Worm (Caenorhabditis elegans) whole organism, late embryonic: Measurements from ENCODE around the gene Y58A7A.1.

Source experiments
- C08G9.2 ChIP-seq: sonication (generic microtip); optimal IDR thresholded peaks from 2 replicates; lab custom pipeline; 2016; ENCODE audit warnings: mild to moderate bottlenecking, missing genetic modification characterization, moderate library complexity, missing compliant biosample characterization
- C38D4.7 ChIP-seq: fragments of 200-800 bp; sonication (Bioruptor generic); optimal IDR thresholded peaks from 2 replicates; lab custom pipeline; 2018; ENCODE audit warnings: mild to moderate bottlenecking, missing genetic modification characterization, moderate library complexity, missing compliant biosample characterization
- K09A11.1 ChIP-seq: sonication (generic microtip); optimal IDR thresholded peaks from 2 replicates; lab custom pipeline; 2017; ENCODE audit warnings: antibody characterized with exemption, mild to moderate bottlenecking, missing genetic modification characterization, missing compliant biosample characterization; ENCODE audit not compliant: insufficient read depth
- T23F11.4 ChIP-seq: fragments of 200-800 bp; sonication (Bioruptor generic); optimal IDR thresholded peaks from 2 replicates; lab custom pipeline; 2018; ENCODE audit warnings: mild to moderate bottlenecking, missing genetic modification characterization, missing compliant biosample characterization
- ceh-2 ChIP-seq: sonication (generic microtip); optimal IDR thresholded peaks from 2 replicates; lab custom pipeline; 2016; ENCODE audit warnings: missing genotype, missing genetic modification characterization, missing compliant biosample characterization
- ceh-22 ChIP-seq: sonication (generic microtip); optimal IDR thresholded peaks from 2 replicates; lab custom pipeline; 2017; ENCODE audit warnings: missing biosample characterization, missing genetic modification characterization
- ceh-34 ChIP-seq: sonication (generic microtip); optimal IDR thresholded peaks from 2 replicates; lab custom pipeline; 2016; ENCODE audit warnings: mild to moderate bottlenecking, missing genetic modification characterization, missing compliant biosample characterization
- ceh-45 ChIP-seq: fragments of 200-800 bp; sonication (Bioruptor generic); IDR thresholded peaks from 2 replicates; pipeline ENCODE4 v1.3.6; 2022; ENCODE audit warnings: missing genetic modification reagents, missing genetic modification characterization, missing compliant biosample characterization
- ceh-48 ChIP-seq: sonication (generic microtip); optimal IDR thresholded peaks from 2 replicates; lab custom pipeline; 2016; ENCODE audit warnings: missing genetic modification characterization, inconsistent platforms, missing compliant biosample characterization
- ceh-6 ChIP-seq: fragments of 200-800 bp; sonication (Bioruptor generic); optimal IDR thresholded peaks from 2 replicates; lab custom pipeline; 2018; ENCODE audit warnings: mild to moderate bottlenecking, missing genetic modification characterization, missing compliant biosample characterization
- ceh-9 ChIP-seq: sonication (generic microtip); optimal IDR thresholded peaks from 2 replicates; lab custom pipeline; 2016; ENCODE audit warnings: mild to moderate bottlenecking, missing genetic modification characterization, inconsistent platforms, missing compliant biosample characterization
- che-1 ChIP-seq: sonication (generic microtip); optimal IDR thresholded peaks from 2 replicates; lab custom pipeline; 2016; ENCODE audit warnings: mild to moderate bottlenecking, missing genetic modification characterization, missing compliant biosample characterization
- dmd-4 ChIP-seq: sonication (generic microtip); optimal IDR thresholded peaks from 2 replicates; lab custom pipeline; 2016; ENCODE audit warnings: borderline replicate concordance, missing genetic modification characterization, missing compliant biosample characterization
- ets-4 ChIP-seq: sonication (generic microtip); optimal IDR thresholded peaks from 2 replicates; lab custom pipeline; 2016; ENCODE audit warnings: missing genetic modification characterization, missing compliant biosample characterization
- fax-1 ChIP-seq: sonication (generic microtip); optimal IDR thresholded peaks from 2 replicates; lab custom pipeline; 2016; ENCODE audit warnings: missing genotype, missing genetic modification characterization, missing compliant biosample characterization
- fkh-10 ChIP-seq: fragments of 150-350 bp; optimal IDR thresholded peaks from 2 replicates; lab custom pipeline; 2014; ENCODE audit warnings: missing biosample characterization, missing genetic modification reagents, missing genetic modification characterization
- fkh-6 ChIP-seq: sonication (generic microtip); optimal IDR thresholded peaks from 2 replicates; lab custom pipeline; 2016; ENCODE audit warnings: missing genetic modification characterization, missing compliant biosample characterization
- hlh-13 ChIP-seq: fragments of 200-800 bp; sonication (Bioruptor generic); optimal IDR thresholded peaks from 2 replicates; lab custom pipeline; 2018; ENCODE audit warnings: mild to moderate bottlenecking, missing genetic modification characterization, missing compliant biosample characterization
- hlh-6 ChIP-seq: sonication (generic microtip); optimal IDR thresholded peaks from 2 replicates; lab custom pipeline; 2016; ENCODE audit warnings: missing genotype, missing genetic modification characterization, missing compliant biosample characterization
- hlh-8 ChIP-seq: sonication (generic microtip); optimal IDR thresholded peaks from 2 replicates; lab custom pipeline; 2016; ENCODE audit warnings: missing genotype, missing genetic modification characterization, missing compliant biosample characterization
- lin-11 ChIP-seq: fragments of 200-800 bp; sonication (Bioruptor generic); optimal IDR thresholded peaks from 2 replicates; lab custom pipeline; 2018; ENCODE audit warnings: mild to moderate bottlenecking, missing genetic modification characterization, missing compliant biosample characterization
- mec-3 ChIP-seq: sonication (generic microtip); optimal IDR thresholded peaks from 2 replicates; lab custom pipeline; 2016; ENCODE audit warnings: borderline replicate concordance, missing genetic modification characterization, missing compliant biosample characterization
- pag-3 ChIP-seq: sonication (generic microtip); optimal IDR thresholded peaks from 2 replicates; lab custom pipeline; 2016; ENCODE audit warnings: missing compliant biosample characterization, missing genetic modification characterization, borderline replicate concordance
- pha-2 ChIP-seq: sonication (generic microtip); optimal IDR thresholded peaks from 2 replicates; lab custom pipeline; 2017; ENCODE audit warnings: mild to moderate bottlenecking, missing genetic modification characterization, missing compliant biosample characterization
- pqm-1 ChIP-seq: sonication (generic microtip); optimal IDR thresholded peaks from 2 replicates; lab custom pipeline; 2016; ENCODE audit warnings: missing genetic modification characterization, missing compliant biosample characterization
- pros-1 ChIP-seq: fragments of 150-350 bp; optimal IDR thresholded peaks from 2 replicates; lab custom pipeline; 2014; ENCODE audit warnings: missing biosample characterization, missing genetic modification reagents, missing genetic modification characterization
- syd-9 ChIP-seq: sonication (generic microtip); optimal IDR thresholded peaks from 2 replicates; lab custom pipeline; 2016; ENCODE audit warnings: mild to moderate bottlenecking, missing genetic modification characterization, moderate library complexity, missing compliant biosample characterization
- tbx-2 ChIP-seq: sonication (generic microtip); optimal IDR thresholded peaks from 2 replicates; lab custom pipeline; 2016; ENCODE audit warnings: missing genetic modification characterization, missing compliant biosample characterization
- tbx-7 ChIP-seq: sonication (generic microtip); optimal IDR thresholded peaks from 2 replicates; lab custom pipeline; 2016; ENCODE audit warnings: missing genotype, missing genetic modification characterization, missing compliant biosample characterization
- unc-3 ChIP-seq, 2 experiments: fragments of 200-800 bp in 1 of 2; sonication (Bioruptor generic) in 1 of 2; sonication (generic microtip) in 1 of 2; conservative IDR thresholded peaks in 1 of 2; optimal IDR thresholded peaks in 1 of 2; 2 replicates each; pipeline versions ENCODE4 v1.3.6 to Lab custom; 2016 to 2022; ENCODE audit warnings: missing compliant biosample characterization in 2 of 2, missing genetic modification characterization in 2 of 2, missing genetic modification reagents in 1 of 2
- unc-86 ChIP-seq: sonication (generic microtip); optimal IDR thresholded peaks from 2 replicates; lab custom pipeline; 2016; ENCODE audit warnings: missing genetic modification characterization, missing compliant biosample characterization
- zip-5 ChIP-seq: sonication (generic microtip); optimal IDR thresholded peaks from 2 replicates; lab custom pipeline; 2016; ENCODE audit warnings: missing genetic modification characterization, missing compliant biosample characterization
- ztf-16 ChIP-seq: sonication (generic microtip); optimal IDR thresholded peaks from 2 replicates; lab custom pipeline; 2017; ENCODE audit warnings: missing genetic modification characterization, missing compliant biosample characterization

Gene Y58A7A.1

DNA sequence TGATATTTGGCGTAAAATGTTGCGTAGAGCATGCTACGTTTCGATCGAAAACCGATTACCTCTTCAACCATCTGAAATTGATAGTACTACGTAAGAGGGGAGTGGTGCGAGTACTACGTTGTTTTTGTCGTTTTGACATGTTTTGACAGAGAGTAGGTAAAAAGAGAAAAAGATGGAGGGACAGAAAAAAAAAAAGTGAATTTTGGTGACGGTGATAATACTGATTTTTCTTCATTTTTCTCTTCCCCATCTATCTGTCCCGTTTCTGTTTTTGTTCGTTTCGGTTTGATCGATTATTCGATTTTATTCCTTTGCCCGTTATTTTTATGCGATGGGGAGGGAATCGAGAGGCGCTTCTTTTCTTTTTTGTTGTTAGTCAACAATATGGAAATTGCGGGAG is 28.4 kb downstream of the Y58A7A.1 start, which contains the start of gene K11D12.8:
Gene K11D12.8 (minus strand): TSS at position 77 of the 400 bp plus-strand sequence.
- TF ChIP-seq ceh-48 (tag; lab: Kevin White, UChicago), result no peak
- TF ChIP-seq ceh-2 (tag; lab: Kevin White, UChicago), result no peak
- no peak for TF ChIP-seq syd-9
- no peak for TF ChIP-seq ets-4 (tag; lab: Kevin White, UChicago)
- TF ChIP-seq fax-1 (tag; lab: Kevin White, UChicago), result no peak

DNA sequence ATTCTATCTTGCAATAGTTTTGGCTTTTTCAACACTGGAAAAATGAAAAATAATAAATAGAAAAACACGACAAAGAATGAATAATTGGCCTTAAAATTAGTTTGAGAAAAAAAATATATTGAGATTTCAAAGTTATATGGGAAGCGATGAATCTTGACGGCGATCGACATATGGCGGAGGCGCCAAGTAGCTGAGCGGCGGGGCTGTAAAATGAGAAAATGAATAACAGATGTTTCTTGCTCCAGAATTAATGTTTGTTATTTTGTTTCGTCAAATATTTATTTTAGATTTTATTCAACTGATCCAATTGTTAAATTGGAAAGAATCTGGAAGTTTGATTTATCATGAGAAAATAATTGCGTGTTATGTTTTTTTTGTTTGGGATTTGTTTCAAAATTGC is 29.8 kb downstream of the Y58A7A.1 start, which contains the start of gene K11D12.11:
Gene K11D12.11 (minus strand): TSS at position 42 of the 400 bp plus-strand sequence.
- TF ChIP-seq hlh-8 (tag; lab: Kevin White, UChicago) (peak; percentile 75), pha-2 (tag; lab: Kevin White, UChicago) (no peak)

DNA sequence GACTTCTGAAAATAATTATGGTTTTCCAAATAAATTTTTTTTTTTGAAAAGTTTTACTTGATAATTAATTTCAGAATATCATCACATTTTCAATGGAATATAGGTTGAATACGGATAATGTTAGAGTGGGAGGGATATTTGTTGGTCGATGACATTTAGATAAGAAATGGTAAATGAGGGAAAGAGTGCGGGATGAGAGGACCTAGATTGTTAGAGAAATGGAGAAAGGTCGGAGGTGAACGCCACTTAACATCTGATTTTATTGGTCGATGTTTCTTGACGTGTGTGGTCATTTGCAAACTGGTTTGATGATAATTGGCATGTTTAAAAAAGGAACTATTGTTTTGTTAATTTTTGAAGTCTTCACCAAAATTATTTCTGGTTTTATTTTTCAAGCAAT is 30.9 kb downstream of the Y58A7A.1 start:
- TF ChIP-seq ceh-2 (tag; lab: Kevin White, UChicago) (no peak), pag-3 (tag; lab: Kevin White, UChicago) (no peak), ceh-6 (no peak), ceh-34 (tag; lab: Kevin White, UChicago) (no peak), zip-5 (no peak), K09A11.1 (tag; lab: Kevin White, UChicago) (no peak), pqm-1 (tag; lab: Kevin White, UChicago) (no peak)

DNA sequence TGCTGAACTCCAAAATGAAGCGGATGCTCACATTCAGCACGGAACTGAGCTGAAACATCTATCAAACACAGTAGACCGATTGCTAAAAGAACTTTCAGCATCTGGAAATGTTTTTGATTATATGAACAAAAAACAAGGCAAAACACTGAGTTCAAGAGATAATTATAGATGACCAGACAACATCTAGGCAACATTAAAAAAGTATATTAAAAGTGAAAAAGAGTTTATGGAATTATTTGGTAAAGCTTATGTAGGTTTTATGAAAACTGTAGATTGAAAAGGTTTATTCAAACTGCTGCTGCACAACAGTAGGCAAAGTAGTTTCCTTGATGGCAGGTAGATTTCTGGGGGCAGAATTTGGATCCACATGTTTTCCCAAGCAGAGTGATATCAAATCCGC is 33.0 kb downstream of the Y58A7A.1 start, which contains the start of gene K11D12.7:
Gene K11D12.7 (minus strand): TSS at position 101 of the 400 bp plus-strand sequence.
- TF ChIP-seq tbx-7 (no peak), fkh-6 (no peak)
- TF ChIP-seq, all 69 proteins: peak for 0

DNA sequence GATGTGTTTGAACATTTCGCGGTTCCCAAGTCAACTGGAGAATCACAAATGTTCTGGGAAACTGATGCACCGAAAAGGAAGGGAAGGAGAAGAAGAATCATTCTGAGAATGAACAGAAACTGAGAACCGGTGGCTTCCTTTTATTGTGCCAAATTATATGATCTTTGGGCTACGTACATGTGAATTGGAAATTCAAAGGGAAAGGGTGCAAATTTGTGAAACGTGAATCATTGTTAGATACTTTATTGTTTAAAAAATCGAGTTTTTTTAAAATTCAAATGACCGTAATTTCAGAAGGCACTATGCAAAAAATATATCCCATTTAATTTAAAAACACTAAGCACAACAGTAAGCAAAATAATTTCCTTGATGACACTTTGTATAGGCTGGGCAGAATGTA is 34.3 kb downstream of the Y58A7A.1 start, which contains the start of gene K11D12.6:
Gene K11D12.6 (minus strand): TSS at position 101 of the 400 bp plus-strand sequence.
- TF ChIP-seq ztf-16 (tag; lab: Kevin White, UChicago) (no peak), ets-4 (tag; lab: Kevin White, UChicago) (no peak), ceh-22 (tag; lab: Kevin White, UChicago) (no peak), hlh-8 (tag; lab: Kevin White, UChicago) (no peak), fkh-10 (GFP tag; lab: Kevin White, UChicago) (no peak), C08G9.2 (tag; lab: Kevin White, UChicago) (no peak), dmd-4 (tag; lab: Kevin White, UChicago) (no peak), pag-3 (tag; lab: Kevin White, UChicago) (no peak), C38D4.7 (GFP tag; lab: Kevin White, UChicago) (no peak), ceh-34 (tag; lab: Kevin White, UChicago) (no peak), pros-1 (tag; lab: Kevin White, UChicago) (no peak), unc-3 (GFP tag; conservative IDR thresholded peaks at IDR 0.05; lab: Robert Waterston, UW) (no peak), unc-3 (tag; optimal IDR thresholded peaks at IDR 0.05; lab: Kevin White, UChicago) (no peak), T23F11.4 (GFP tag; lab: Kevin White, UChicago) (no peak), zip-5 (no peak)

DNA sequence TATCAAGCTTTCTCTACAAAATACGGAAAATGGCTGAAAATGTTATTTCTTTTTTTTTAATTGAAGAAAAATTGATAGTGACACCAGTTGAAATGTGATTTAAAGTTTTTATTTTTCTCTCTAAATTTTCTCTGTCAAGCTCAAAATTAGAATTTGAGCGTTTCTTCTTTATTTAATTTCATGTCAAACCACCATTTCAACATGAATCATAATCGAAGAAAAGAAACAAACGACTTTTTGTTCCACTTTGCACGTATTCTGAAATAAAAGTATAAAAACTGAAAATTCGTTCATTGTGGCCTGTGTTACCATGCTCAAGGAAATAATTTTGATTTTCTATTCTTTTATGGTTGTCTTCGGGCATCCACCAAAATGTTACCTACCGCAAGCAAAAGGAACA is 36.2 kb downstream of the Y58A7A.1 start, which contains the start of gene K11D12.13:
Gene K11D12.13 (plus strand): TSS at position 301 of the 400 bp plus-strand sequence.
- TF ChIP-seq ztf-16 (tag; lab: Kevin White, UChicago), result no peak
- no peak for TF ChIP-seq ceh-45 (GFP tag; lab: Robert Waterston, UW)
- no peak for TF ChIP-seq unc-86
- no peak for TF ChIP-seq che-1 (tag; lab: Kevin White, UChicago)
- TF ChIP-seq lin-11 (tag; lab: Kevin White, UChicago), result no peak
- no peak for TF ChIP-seq pros-1 (tag; lab: Kevin White, UChicago)
- TF ChIP-seq hlh-13 (GFP tag; lab: Kevin White, UChicago), result no peak
- TF ChIP-seq ceh-48 (tag; lab: Kevin White, UChicago), result no peak
- TF ChIP-seq hlh-6 (tag; lab: Kevin White, UChicago), result no peak
- TF ChIP-seq ets-4 (tag; lab: Kevin White, UChicago), result no peak
- no peak for TF ChIP-seq tbx-7
- no peak for TF ChIP-seq pha-2 (tag; lab: Kevin White, UChicago)
- TF ChIP-seq pag-3 (tag; lab: Kevin White, UChicago), result no peak
- TF ChIP-seq ceh-9 (tag; lab: Kevin White, UChicago), result no peak
- TF ChIP-seq tbx-2, result no peak
- no peak for TF ChIP-seq ceh-6
- TF ChIP-seq mec-3 (tag; lab: Kevin White, UChicago), result no peak
